Fruit fly (Drosophila melanogaster): ENCODE data around the gene epsilonCOP.

Gene epsilonCOP

DNA sequence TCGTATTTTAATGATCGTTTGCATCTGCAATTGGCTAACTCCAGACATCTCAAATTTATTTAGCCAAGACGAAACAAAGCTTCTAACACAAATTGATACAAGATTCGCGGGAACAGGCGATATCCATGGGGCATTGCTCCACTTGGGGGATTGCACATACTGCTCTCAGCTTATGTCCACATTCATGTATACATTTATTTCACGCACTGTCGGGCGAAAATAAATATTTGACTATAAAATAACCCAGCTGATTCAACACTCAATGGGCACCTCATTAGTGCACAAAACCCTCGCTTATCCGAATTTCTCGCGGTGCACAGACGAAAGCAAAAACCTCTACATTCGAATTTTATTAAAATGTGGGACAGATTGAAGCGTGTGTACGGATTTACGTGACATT lies 27.4 kb upstream of the epsilonCOP start (continued):
- no peak for TF ChIP-seq CG17186 (GFP tag; optimal IDR thresholded peaks at IDR 0.05)
- TF ChIP-seq CG9932 (GFP tag; IDR thresholded peaks at IDR 0.05): no peak
- TF ChIP-seq schlank (tag; optimal IDR thresholded peaks at IDR 0.05): no peak
- no peak for TF ChIP-seq NfI (GFP tag; optimal IDR thresholded peaks at IDR 0.05)
- TF ChIP-seq slp2 (GFP tag; optimal IDR thresholded peaks at IDR 0.05): no peak
- TF ChIP-seq CG9817 (tag; optimal IDR thresholded peaks at IDR 0.05): peak; percentile 0
- TF ChIP-seq slou (GFP tag; optimal IDR thresholded peaks at IDR 0.05): no peak
- TF ChIP-seq CG15514 (GFP tag; optimal IDR thresholded peaks at IDR 0.05): no peak
- TF ChIP-seq CG11504 (tag; optimal IDR thresholded peaks at IDR 0.05): peak; percentile 46
- TF ChIP-seq dmrt99B (tag; optimal IDR thresholded peaks at IDR 0.05): peak; percentile 32
- no peak for TF ChIP-seq corto (GFP tag; optimal IDR thresholded peaks at IDR 0.05)
- TF ChIP-seq az2 (GFP tag; optimal IDR thresholded peaks at IDR 0.05): no peak
- peak in 1 of 2 experiments; percentile 34 for TF ChIP-seq chif (GFP tag; optimal IDR thresholded peaks at IDR 0.05)
- TF ChIP-seq amos (GFP tag; IDR thresholded peaks at IDR 0.05; ENCODE audit: partially characterized antibody): no peak
- 0 out of 2 replicates have a peak, but pooled peaks have one; percentile 4 for TF ChIP-seq ara (GFP tag; IDR thresholded peaks at IDR 0.05)
- TF ChIP-seq Hr78 (GFP tag; optimal IDR thresholded peaks at IDR 0.05): no peak
- peak; percentile 9 for TF ChIP-seq org-1 (GFP tag; optimal IDR thresholded peaks at IDR 0.05)
- peak; percentile 44 for TF ChIP-seq CG8388 (GFP tag; optimal IDR thresholded peaks at IDR 0.05)
- no peak for TF ChIP-seq cwo (GFP tag; optimal IDR thresholded peaks at IDR 0.05)
- peak; percentile 10 for TF ChIP-seq CTCF (GFP tag; optimal IDR thresholded peaks at IDR 0.05)
- no peak for TF ChIP-seq Adf1 (GFP tag; IDR thresholded peaks at IDR 0.05)
- TF ChIP-seq her (GFP tag; optimal IDR thresholded peaks at IDR 0.05): no peak
- no peak for TF ChIP-seq dati (GFP tag; IDR thresholded peaks at IDR 0.05)
- no peak for TF ChIP-seq tx (GFP tag; optimal IDR thresholded peaks at IDR 0.05)
- TF ChIP-seq CG17568 (GFP tag; optimal IDR thresholded peaks at IDR 0.05): peak; percentile 54
- no peak for TF ChIP-seq Taf1 (GFP tag; IDR thresholded peaks at IDR 0.05)
- no peak for TF ChIP-seq CG11560 (tag; IDR thresholded peaks at IDR 0.05)
- no peak for TF ChIP-seq Xbp1 (GFP tag; optimal IDR thresholded peaks at IDR 0.05)
- TF ChIP-seq dan (GFP tag; IDR thresholded peaks at IDR 0.05): no peak
- TF ChIP-seq Jarid2 (GFP tag; optimal IDR thresholded peaks at IDR 0.05): no peak
- TF ChIP-seq CG2120 (GFP tag; optimal IDR thresholded peaks at IDR 0.05): no peak
- no peak for TF ChIP-seq NK7.1 (GFP tag; optimal IDR thresholded peaks at IDR 0.05)
- no peak for TF ChIP-seq Hsf (GFP tag; optimal IDR thresholded peaks at IDR 0.05)
- 0 out of 2 replicates have a peak, but pooled peaks have one; percentile 5 for TF ChIP-seq onecut (GFP tag; IDR thresholded peaks at IDR 0.05)
- peak; percentile 56 for TF ChIP-seq salm (tag; optimal IDR thresholded peaks at IDR 0.05)
- TF ChIP-seq CG4282 (GFP tag; optimal IDR thresholded peaks at IDR 0.05): no peak
- TF ChIP-seq jumu (GFP tag; optimal IDR thresholded peaks at IDR 0.05): no peak
- peak; percentile 46; the same call in 1 of the 2 replicates for TF ChIP-seq Awh (GFP tag; IDR thresholded peaks at IDR 0.05)
- no peak for TF ChIP-seq ewg (GFP tag; optimal IDR thresholded peaks at IDR 0.05)
- no peak for TF ChIP-seq eve (GFP tag; optimal IDR thresholded peaks at IDR 0.05)
- TF ChIP-seq Doc3 (GFP tag; IDR thresholded peaks at IDR 0.05; ENCODE audit: partially characterized antibody): no peak
- TF ChIP-seq Nf-YB (GFP tag; optimal IDR thresholded peaks at IDR 0.05): peak; percentile 13
- no peak for TF ChIP-seq rib (GFP tag; IDR thresholded peaks at IDR 0.05)
- peak; percentile 16 for TF ChIP-seq CG2712 (tag; optimal IDR thresholded peaks at IDR 0.05)
- no peak for TF ChIP-seq bowl (GFP tag; IDR thresholded peaks at IDR 0.05)
- peak; percentile 36; the same call in 1 of the 3 replicates for TF ChIP-seq ase (GFP tag; IDR thresholded peaks at IDR 0.05)
- peak; percentile 55; the same call in 1 of the 2 replicates for TF ChIP-seq CG11696 (GFP tag; IDR thresholded peaks at IDR 0.05)
- peak; percentile 4 for TF ChIP-seq oc (tag; optimal IDR thresholded peaks at IDR 0.05)
- no peak for TF ChIP-seq CG15479 (GFP tag; optimal IDR thresholded peaks at IDR 0.05)
- no peak for TF ChIP-seq CG3163 (GFP tag; optimal IDR thresholded peaks at IDR 0.05)
- TF ChIP-seq CG12104 (GFP tag; optimal IDR thresholded peaks at IDR 0.05): no peak
- TF ChIP-seq CG10431 (GFP tag; optimal IDR thresholded peaks at IDR 0.05): peak; percentile 35

Measured in whole organism, embryonic.